Worm (Caenorhabditis elegans) whole organism, young adult: Measurements from ENCODE around the gene smgl-2.
A peak's percentile ranks its signal among the peaks of the same experiment; 100 is the strongest.

ENCODE experiments used
- B0019.2 ChIP-seq: fragments of 200-800 bp; sonication (Bioruptor generic); conservative IDR thresholded peaks from 2 replicates; pipeline ENCODE4 v1.3.6; 2022; ENCODE audit warnings: missing genetic modification reagents, missing genetic modification characterization, missing compliant biosample characterization
- B0035.1 ChIP-seq: sonication (generic microtip); optimal IDR thresholded peaks from 2 replicates; lab custom pipeline; 2016; ENCODE audit warnings: missing genetic modification characterization, mild to moderate bottlenecking, missing compliant biosample characterization, missing genotype, missing genetic modification reagents
- B0261.1 ChIP-seq: sonication (generic microtip); optimal IDR thresholded peaks from 2 replicates; lab custom pipeline; 2016; ENCODE audit warnings: mild to moderate bottlenecking, missing genetic modification characterization, moderate library complexity, missing compliant biosample characterization
- B0336.3 ChIP-seq: fragments of 200-800 bp; sonication (Bioruptor generic); IDR thresholded peaks from 2 replicates; pipeline ENCODE4 v1.3.6; 2022; ENCODE audit warnings: missing genetic modification characterization, missing compliant biosample characterization
- C06A6.2 ChIP-seq: fragments of 200-800 bp; sonication (Bioruptor generic); conservative IDR thresholded peaks from 2 replicates; pipeline ENCODE4 v1.3.6; 2022; ENCODE audit warnings: missing genetic modification characterization, missing compliant biosample characterization
- C17E4.6 ChIP-seq: fragments of 200-800 bp; sonication (Bioruptor generic); IDR thresholded peaks from 2 replicates; pipeline ENCODE4 v1.3.6; 2022; ENCODE audit warnings: missing genetic modification reagents, missing genetic modification characterization, missing compliant biosample characterization
- D2030.7 ChIP-seq: fragments of 200-800 bp; sonication (Bioruptor generic); IDR thresholded peaks from 2 replicates; pipeline ENCODE4 v1.3.6; 2022; ENCODE audit warnings: missing genetic modification reagents, missing genetic modification characterization, missing compliant biosample characterization
- F33H1.4 ChIP-seq: fragments of 200-800 bp; sonication (Bioruptor generic); IDR thresholded peaks from 2 replicates; pipeline ENCODE4 v1.3.6; 2022; ENCODE audit warnings: missing genetic modification reagents, missing genetic modification characterization, missing compliant biosample characterization
- F37B4.10 ChIP-seq: fragments of 200-800 bp; sonication (Bioruptor generic); IDR thresholded peaks from 2 replicates; pipeline ENCODE4 v1.3.6; 2022; ENCODE audit warnings: missing genetic modification characterization, missing compliant biosample characterization
- F39B2.1 ChIP-seq: fragments of 200-800 bp; sonication (Bioruptor generic); IDR thresholded peaks from 2 replicates; pipeline ENCODE4 v1.3.6; 2022; ENCODE audit warnings: missing genetic modification reagents, missing genetic modification characterization, missing compliant biosample characterization
- F57C9.4 ChIP-seq: sonication (generic microtip); optimal IDR thresholded peaks from 2 replicates; lab custom pipeline; 2017; ENCODE audit warnings: mild to moderate bottlenecking, missing genetic modification characterization, missing compliant biosample characterization
- K12H6.12 ChIP-seq: fragments of 200-800 bp; sonication (Bioruptor generic); optimal IDR thresholded peaks from 2 replicates; lab custom pipeline; 2018; ENCODE audit warnings: mild to moderate bottlenecking, missing genetic modification characterization, missing compliant biosample characterization
- T07F8.4 ChIP-seq: sonication (generic microtip); optimal IDR thresholded peaks from 2 replicates; lab custom pipeline; 2016; ENCODE audit warnings: mild to moderate bottlenecking, missing genetic modification characterization, moderate library complexity, missing compliant biosample characterization
- Y53G8AR.9 ChIP-seq: fragments of 200-800 bp; sonication (Bioruptor generic); conservative IDR thresholded peaks from 2 replicates; pipeline ENCODE4 v1.3.6; 2022; ENCODE audit warnings: missing genetic modification reagents, missing genetic modification characterization, missing compliant biosample characterization
- Y79H2A.3 ChIP-seq: fragments of 200-800 bp; sonication (Bioruptor generic); conservative IDR thresholded peaks from 2 replicates; pipeline ENCODE4 v1.3.6; 2022; ENCODE audit warnings: missing genetic modification reagents, missing genetic modification characterization, missing compliant biosample characterization
- Y95B8A.8 ChIP-seq: fragments of 200-800 bp; sonication (Bioruptor generic); IDR thresholded peaks from 2 replicates; pipeline ENCODE4 v1.3.6; 2022; ENCODE audit warnings: missing genetic modification reagents, missing genetic modification characterization, missing compliant biosample characterization
- atf-7 ChIP-seq: sonication (generic microtip); optimal IDR thresholded peaks from 2 replicates; lab custom pipeline; 2017; ENCODE audit warnings: mild to moderate bottlenecking, missing genetic modification characterization, missing compliant biosample characterization
- bed-1 ChIP-seq: fragments of 200-800 bp; sonication (Bioruptor generic); IDR thresholded peaks from 2 replicates; pipeline ENCODE4 v1.3.6; 2022; ENCODE audit warnings: missing genetic modification reagents, missing genetic modification characterization, missing compliant biosample characterization
- cebp-1 ChIP-seq, 2 experiments: fragments of 200-800 bp in 1 of 2; sonication (Bioruptor generic) in 1 of 2; sonication (generic microtip) in 1 of 2; IDR thresholded peaks in 1 of 2; optimal IDR thresholded peaks in 1 of 2; 2 replicates each; pipeline versions ENCODE4 v1.3.6 to Lab custom; 2017 to 2022; ENCODE audit warnings: missing compliant biosample characterization in 2 of 2, missing genetic modification characterization in 2 of 2, mild to moderate bottlenecking in 1 of 2, missing genetic modification reagents in 1 of 2, moderate library complexity in 1 of 2
- ceh-91 ChIP-seq: fragments of 200-800 bp; sonication (Bioruptor generic); IDR thresholded peaks from 2 replicates; pipeline ENCODE4 v1.3.6; 2022; ENCODE audit warnings: missing genetic modification reagents, missing genetic modification characterization, missing compliant biosample characterization
- dpl-1 ChIP-seq: fragments of 150-350 bp; optimal IDR thresholded peaks from 2 replicates; lab custom pipeline; 2014; ENCODE audit warnings: missing biosample characterization, missing genetic modification reagents, missing genetic modification characterization
- efl-1 ChIP-seq: fragments of 150-350 bp; optimal IDR thresholded peaks from 2 replicates; lab custom pipeline; 2014; ENCODE audit warnings: missing biosample characterization, missing genetic modification reagents, missing genetic modification characterization
- egl-44 ChIP-seq: fragments of 200-800 bp; sonication (Bioruptor generic); IDR thresholded peaks from 2 replicates; pipeline ENCODE4 v1.3.6; 2022; ENCODE audit warnings: missing genetic modification reagents, missing genetic modification characterization, missing compliant biosample characterization
- gei-17 ChIP-seq: fragments of 200-800 bp; sonication (Bioruptor generic); optimal IDR thresholded peaks from 2 replicates; lab custom pipeline; 2018; ENCODE audit warnings: mild to moderate bottlenecking, missing genetic modification characterization, missing compliant biosample characterization
- hlh-12 ChIP-seq: sonication (generic microtip); optimal IDR thresholded peaks from 2 replicates; lab custom pipeline; 2016; ENCODE audit warnings: missing genetic modification characterization, missing compliant biosample characterization
- hmg-1.2 ChIP-seq: fragments of 200-800 bp; sonication (Bioruptor generic); IDR thresholded peaks from 2 replicates; pipeline ENCODE4 v1.3.6; 2022; ENCODE audit warnings: missing genetic modification reagents, missing genetic modification characterization, missing compliant biosample characterization
- lin-35 ChIP-seq, 3 experiments: fragments of 150-350 bp in 2 of 3; sonication (generic microtip) in 1 of 3; optimal IDR thresholded peaks; 2 replicates each; lab custom pipeline; 2014 to 2018; ENCODE audit warnings: missing biosample characterization in 3 of 3, missing genetic modification characterization in 3 of 3, missing genetic modification reagents in 3 of 3
- lsl-1 ChIP-seq: fragments of 200-800 bp; sonication (Bioruptor generic); optimal IDR thresholded peaks from 2 replicates; lab custom pipeline; 2018; ENCODE audit warnings: mild to moderate bottlenecking, missing genetic modification characterization, moderate library complexity, missing compliant biosample characterization
- mcd-1 ChIP-seq: fragments of 200-800 bp; sonication (Bioruptor generic); IDR thresholded peaks from 2 replicates; pipeline ENCODE4 v1.3.6; 2022; ENCODE audit warnings: missing genetic modification reagents, missing genetic modification characterization, missing compliant biosample characterization
- nhr-27 ChIP-seq: fragments of 200-800 bp; sonication (Bioruptor generic); optimal IDR thresholded peaks from 2 replicates; lab custom pipeline; 2018; ENCODE audit warnings: mild to moderate bottlenecking, missing genetic modification characterization, moderate library complexity, missing compliant biosample characterization
- pha-4 ChIP-seq: fragments of 150-350 bp; sonication (generic microtip); optimal IDR thresholded peaks from 2 replicates; lab custom pipeline; 2014; ENCODE audit warnings: missing biosample characterization, missing genetic modification reagents, missing genetic modification characterization
- rcor-1 ChIP-seq: fragments of 200-800 bp; sonication (Bioruptor generic); IDR thresholded peaks from 2 replicates; pipeline ENCODE4 v1.3.6; 2022; ENCODE audit warnings: missing genetic modification reagents, missing genetic modification characterization, missing compliant biosample characterization
- repo-1 ChIP-seq: sonication (generic microtip); optimal IDR thresholded peaks from 2 replicates; lab custom pipeline; 2017; ENCODE audit warnings: mild to moderate bottlenecking, missing genetic modification characterization, missing compliant biosample characterization
- rpc-1 ChIP-seq, 2 experiments: fragments of 150-350 bp in 1 of 2; sonication (generic microtip) in 1 of 2; optimal IDR thresholded peaks; 2 replicates each; lab custom pipeline; 2014 to 2018; ENCODE audit warnings: missing biosample characterization in 1 of 2, missing genetic modification characterization in 1 of 2, missing genetic modification reagents in 1 of 2, missing genotype in 1 of 2
- sdz-38 ChIP-seq: sonication (generic microtip); optimal IDR thresholded peaks from 2 replicates; lab custom pipeline; 2016; ENCODE audit warnings: missing genotype, missing genetic modification characterization, missing compliant biosample characterization
- sea-2 ChIP-seq: fragments of 200-800 bp; sonication (Bioruptor generic); IDR thresholded peaks from 2 replicates; pipeline ENCODE4 v1.3.6; 2022; ENCODE audit warnings: missing genetic modification characterization, missing compliant biosample characterization
- snpc-4 ChIP-seq, 5 experiments: fragments of 150-350 bp in 1 of 5; sonication (generic microtip) in 4 of 5; optimal IDR thresholded peaks; 2 replicates each; lab custom pipeline; 2014 to 2018; ENCODE audit warnings: missing genetic modification characterization in 5 of 5, missing biosample characterization in 3 of 5, antibody characterized with exemption in 2 of 5, mild to moderate bottlenecking in 2 of 5, missing compliant biosample characterization in 2 of 5, missing genotype in 2 of 5, moderate library complexity in 2 of 5, missing genetic modification reagents in 1 of 5
- tbp1 ChIP-seq: fragments of 200-800 bp; sonication (Bioruptor generic); optimal IDR thresholded peaks from 2 replicates; lab custom pipeline; 2018; ENCODE audit warnings: mild to moderate bottlenecking, missing genetic modification characterization, missing compliant biosample characterization
- zfh-2 ChIP-seq: fragments of 200-800 bp; sonication (Bioruptor generic); conservative IDR thresholded peaks from 2 replicates; pipeline ENCODE4 v1.3.6; 2022; ENCODE audit warnings: missing genetic modification reagents, missing genetic modification characterization, missing compliant biosample characterization
- zim-3 ChIP-seq: sonication (generic microtip); optimal IDR thresholded peaks from 2 replicates; lab custom pipeline; 2017; ENCODE audit warnings: mild to moderate bottlenecking, missing genetic modification characterization, moderate library complexity, missing compliant biosample characterization
- ztf-26 ChIP-seq: sonication (generic microtip); optimal IDR thresholded peaks from 2 replicates; lab custom pipeline; 2017; ENCODE audit warnings: missing genetic modification characterization, missing compliant biosample characterization

The smgl-2 gene

ce11 chrIV:3681763-3682162 is 44.2 kb upstream of the smgl-2 start:
- peak; percentile 41 for TF ChIP-seq rpc-1 (optimal IDR thresholded peaks at IDR 0.05; lab: Kevin White, UChicago)
- peak; percentile 68 for TF ChIP-seq rpc-1 (tag; optimal IDR thresholded peaks at IDR 0.05; lab: Kevin White, UChicago)
- peak; percentile 27; the same call in 1 of the 2 replicates for TF ChIP-seq hmg-1.2
- TF ChIP-seq B0261.1 (tag; lab: Kevin White, UChicago), result peak; percentile 63
- TF ChIP-seq hlh-12, result no peak
- no peak for TF ChIP-seq mcd-1
- peak; percentile 85 for TF ChIP-seq tbp1
- TF ChIP-seq, all 124 proteins: peak for 4

ce11 chrIV:3686260-3686659 is 39.7 kb upstream of the smgl-2 start:
- 0 out of 2 replicates have a peak, but pooled peaks have one; percentile 62 for TF ChIP-seq F37B4.10
- TF ChIP-seq zfh-2, result peak; percentile 82
- TF ChIP-seq C06A6.2 (GFP tag; lab: Robert Waterston, UW), result no peak

DNA sequence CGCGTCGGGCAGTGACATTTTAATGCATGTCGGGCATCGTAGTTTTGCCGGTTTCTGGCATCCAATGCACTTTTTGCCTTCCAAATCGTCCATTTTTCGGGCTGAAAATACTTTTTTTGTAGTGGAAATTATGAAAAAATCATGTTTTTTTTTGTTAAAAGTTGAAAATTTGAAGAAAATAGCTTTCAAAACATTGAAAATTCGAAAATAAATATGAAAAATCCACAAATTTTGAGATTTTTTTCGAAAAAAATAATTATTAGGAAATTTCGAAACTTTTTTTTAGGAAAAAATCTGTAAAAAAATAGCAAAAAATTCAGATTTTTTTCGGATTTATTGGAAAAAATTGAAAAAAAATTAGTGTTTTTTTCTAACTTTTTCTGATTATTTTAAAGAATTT is 39.2 kb upstream of the smgl-2 start, which contains the start of gene map-1:
map-1 (minus strand) TSS at position 101 of the 400 bp plus-strand sequence.
- TF ChIP-seq lin-35 (GFP tag; optimal IDR thresholded peaks at IDR 0.05; lab: Kevin White, UChicago) (no peak), sdz-38 (tag; lab: Kevin White, UChicago) (no peak), pha-4 (tag; lab: Kevin White, UChicago) (no peak), C17E4.6 (GFP tag; lab: Robert Waterston, UW) (no peak), Y95B8A.8 (GFP tag; lab: Robert Waterston, UW) (no peak), zim-3 (no peak), cebp-1 (GFP tag; IDR thresholded peaks at IDR 0.05; lab: Robert Waterston, UW) (no peak), cebp-1 (tag; optimal IDR thresholded peaks at IDR 0.05; lab: Kevin White, UChicago) (no peak), B0019.2 (GFP tag; lab: Robert Waterston, UW) (no peak), rcor-1 (GFP tag; lab: Robert Waterston, UW) (no peak), atf-7 (tag; lab: Kevin White, UChicago) (no peak), efl-1 (no peak), ztf-26 (no peak), F39B2.1 (no peak), gei-17 (GFP tag; lab: Kevin White, UChicago) (no peak), D2030.7 (no peak), Y53G8AR.9 (no peak), repo-1 (tag; lab: Kevin White, UChicago) (no peak), bed-1 (GFP tag; lab: Robert Waterston, UW) (no peak)
- TF ChIP-seq, all 124 proteins: peak for 0

DNA sequence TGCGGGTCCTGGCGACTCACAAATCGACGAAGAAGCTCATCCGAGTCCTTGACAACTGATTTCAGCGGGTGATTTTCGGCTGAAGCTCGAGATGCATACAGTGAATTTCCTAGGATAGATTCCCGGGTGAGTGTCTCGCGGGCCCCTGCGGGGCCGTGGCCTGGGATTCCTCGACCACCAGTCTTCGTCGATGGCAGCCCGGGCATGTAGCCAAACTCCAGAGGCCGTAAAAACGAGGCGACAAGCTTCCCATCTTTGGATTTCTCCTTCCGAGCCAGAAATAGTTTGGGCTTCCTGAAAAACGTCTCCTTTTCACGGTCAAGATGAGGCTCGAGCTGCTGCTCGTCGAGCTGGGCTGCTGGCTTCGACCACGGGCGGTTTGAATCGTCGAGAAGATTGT is 37.9 kb upstream of the smgl-2 start:
- peak; percentile 69; the same call in 1 of the 2 replicates for TF ChIP-seq zfh-2
- no peak for TF ChIP-seq hmg-1.2

DNA sequence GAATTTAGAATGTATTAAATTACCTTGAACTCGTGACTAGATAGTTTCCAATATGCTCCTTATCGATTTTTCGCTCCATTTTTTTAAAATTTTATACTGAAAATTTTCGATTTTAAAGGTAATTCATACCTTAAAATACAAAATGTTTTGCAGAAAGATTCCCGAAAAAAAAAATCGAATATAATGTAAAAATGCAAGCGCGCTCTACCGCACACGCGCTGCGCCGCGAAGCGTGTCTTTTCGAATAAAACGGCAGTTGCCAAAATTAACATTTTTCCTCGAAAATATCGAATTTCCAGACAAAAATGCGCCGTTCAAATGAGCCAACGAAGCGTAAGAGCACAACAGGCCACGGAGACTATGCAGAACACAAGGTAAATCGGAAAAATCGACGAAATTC is 31.3 kb upstream of the smgl-2 start, which contains the start of the genes taf-6.2 and Y37E11AL.3:
taf-6.2 (minus strand) TSS at position 96 of the 400 bp plus-strand sequence.
Y37E11AL.3 (plus strand) TSS at position 298 of the 400 bp plus-strand sequence.
- no peak for TF ChIP-seq B0035.1 (tag; lab: Kevin White, UChicago)
- no peak for TF ChIP-seq D2030.7
- TF ChIP-seq sea-2 (GFP tag; lab: Robert Waterston, UW), result no peak
- TF ChIP-seq F37B4.10, result no peak
- TF ChIP-seq snpc-4 (GFP tag; optimal IDR thresholded peaks at IDR 0.05; lab: Kevin White, UChicago), result no peak
- TF ChIP-seq snpc-4 (tag; optimal IDR thresholded peaks at IDR 0.05; lab: Kevin White, UChicago), result peak in 1 of 4 experiments; percentile 37
- no peak for TF ChIP-seq Y79H2A.3
- TF ChIP-seq ceh-91, result no peak
- peak; percentile 22 for TF ChIP-seq dpl-1
- no peak for TF ChIP-seq F57C9.4 (tag; lab: Kevin White, UChicago)
- TF ChIP-seq F33H1.4 (GFP tag; lab: Robert Waterston, UW), result no peak
- TF ChIP-seq F39B2.1, result no peak
- no peak for TF ChIP-seq B0336.3
- no peak for TF ChIP-seq nhr-27
- no peak for TF ChIP-seq hlh-12
- no peak for TF ChIP-seq egl-44 (GFP tag; lab: Robert Waterston, UW)
- no peak for TF ChIP-seq rpc-1 (optimal IDR thresholded peaks at IDR 0.05; lab: Kevin White, UChicago)
- no peak for TF ChIP-seq rpc-1 (tag; optimal IDR thresholded peaks at IDR 0.05; lab: Kevin White, UChicago)
- TF ChIP-seq lsl-1, result peak; percentile 9
- no peak for TF ChIP-seq C06A6.2 (GFP tag; lab: Robert Waterston, UW)
- no peak for TF ChIP-seq T07F8.4
- no peak for TF ChIP-seq K12H6.12 (tag; lab: Kevin White, UChicago)
